Fruit fly (Drosophila melanogaster) whole organism, prepupa: Measurements from ENCODE around the gene kri.

Source experiments
- CG11902 ChIP-seq: fragments of 200-800 bp; sonication (Bioruptor generic); optimal IDR thresholded peaks from 3 replicates; lab custom pipeline; 2016; ENCODE audit warnings: missing biosample characterization, missing genetic modification characterization
- CG1621 ChIP-seq: fragments of 200-800 bp; sonication (Bioruptor generic); optimal IDR thresholded peaks from 3 replicates; lab custom pipeline; 2018; ENCODE audit warnings: missing biosample characterization, mild to moderate bottlenecking, missing genetic modification characterization
- CG9139 ChIP-seq: fragments of 200-800 bp; sonication (Bioruptor generic); optimal IDR thresholded peaks from 3 replicates; lab custom pipeline; 2017; ENCODE audit warnings: missing biosample characterization, mild to moderate bottlenecking, missing genetic modification characterization
- Ets21C ChIP-seq: fragments of 200-800 bp; sonication (Bioruptor generic); optimal IDR thresholded peaks from 3 replicates; lab custom pipeline; 2016; ENCODE audit warnings: missing biosample characterization, missing genetic modification characterization
- Ets96B ChIP-seq: fragments of 200-800 bp; optimal IDR thresholded peaks from 2 replicates; lab custom pipeline; 2019; ENCODE audit warnings: missing biosample characterization, mild to moderate bottlenecking, missing genetic modification characterization, moderate library complexity
- Hr39 ChIP-seq: fragments of 200-800 bp; sonication (Bioruptor generic); optimal IDR thresholded peaks from 2 replicates; lab custom pipeline; 2016; ENCODE audit warnings: missing biosample characterization, missing genetic modification characterization
- dac ChIP-seq: fragments of 200-800 bp; sonication (Bioruptor generic); optimal IDR thresholded peaks from 2 replicates; lab custom pipeline; 2017; ENCODE audit warnings: missing biosample characterization, mild to moderate bottlenecking, missing genetic modification characterization

DNA sequence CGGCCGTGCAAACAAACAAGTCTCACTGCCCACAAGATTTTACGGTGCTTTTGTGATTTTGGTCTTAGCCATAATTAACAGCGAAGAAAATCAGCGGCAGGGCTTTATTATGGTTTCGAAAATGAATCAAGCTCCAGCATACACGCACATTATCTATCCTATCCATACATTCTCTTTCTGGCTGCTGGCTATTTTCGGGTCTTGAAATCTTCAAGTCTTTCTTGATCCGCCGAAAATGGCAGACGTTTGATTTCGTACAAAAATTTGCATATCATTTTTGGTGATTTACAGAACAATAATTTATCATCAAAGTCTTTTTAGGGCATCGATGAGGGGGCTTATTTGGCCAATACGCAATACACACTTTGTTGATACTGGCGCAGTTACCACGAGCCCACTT, 21.9 kb upstream of the kri start:
- TF ChIP-seq Hr39 (GFP tag; lab: Kevin White, UChicago) (no peak), CG11902 (GFP tag; lab: Kevin White, UChicago) (no peak), CG1621 (tag; lab: Kevin White, UChicago) (no peak), dac (GFP tag; lab: Kevin White, UChicago) (no peak), Ets21C (no peak), CG9139 (GFP tag; lab: Kevin White, UChicago) (no peak), Ets96B (tag; lab: Kevin White, UChicago) (no peak)
